Fruit fly (Drosophila melanogaster) whole organism, embryonic: ENCODE measurements around the gene CG33723.

Source experiments
- Antp ChIP-seq: fragments of 200-800 bp; sonication (Bioruptor generic); optimal IDR thresholded peaks from 3 replicates; lab custom pipeline; 2016; ENCODE audit warnings: missing biosample characterization, missing genetic modification characterization
- BtbVII ChIP-seq: fragments of 200-800 bp; sonication (Bioruptor generic); optimal IDR thresholded peaks from 3 replicates; lab custom pipeline; 2017; ENCODE audit warnings: missing biosample characterization, mild to moderate bottlenecking, missing genetic modification characterization
- CG11398 ChIP-seq: fragments of 200-800 bp; sonication (Bioruptor generic); optimal IDR thresholded peaks from 2 replicates; lab custom pipeline; 2016; ENCODE audit warnings: missing biosample characterization, missing genetic modification characterization
- CG17612 ChIP-seq: fragments of 200-800 bp; sonication (Bioruptor generic); IDR thresholded peaks from 2 replicates; pipeline ENCODE4 v1.3.6; 2022; ENCODE audit warnings: missing biosample characterization, missing genetic modification characterization
- CG18476 ChIP-seq: fragments of 200-800 bp; sonication (Bioruptor generic); optimal IDR thresholded peaks from 2 replicates; lab custom pipeline; 2016; ENCODE audit warnings: missing biosample characterization, mild to moderate bottlenecking, missing genetic modification characterization
- CG18599 ChIP-seq: fragments of 200-800 bp; sonication (Bioruptor generic); optimal IDR thresholded peaks from 3 replicates; lab custom pipeline; 2017; ENCODE audit warnings: missing biosample characterization, missing genetic modification characterization, mild to moderate bottlenecking, moderate library complexity, missing genetic modification reagents
- CG2120 ChIP-seq: fragments of 200-800 bp; sonication (Bioruptor generic); optimal IDR thresholded peaks from 3 replicates; lab custom pipeline; 2016; ENCODE audit warnings: missing biosample characterization, missing genetic modification characterization
- CG2199 ChIP-seq: fragments of 200-800 bp; sonication (Bioruptor generic); IDR thresholded peaks from 3 replicates; pipeline ENCODE4 v1.3.6; 2022; ENCODE audit warnings: missing biosample characterization, missing genetic modification characterization
- CG31388 ChIP-seq: fragments of 200-800 bp; sonication (Bioruptor generic); optimal IDR thresholded peaks from 2 replicates; lab custom pipeline; 2016; ENCODE audit warnings: missing biosample characterization, missing genetic modification characterization
- CG33213 ChIP-seq: fragments of 200-800 bp; sonication (Bioruptor generic); optimal IDR thresholded peaks from 3 replicates; lab custom pipeline; 2016; ENCODE audit warnings: missing biosample characterization, missing genetic modification characterization
- CG6175 ChIP-seq: fragments of 200-800 bp; sonication (Bioruptor generic); IDR thresholded peaks from 3 replicates; pipeline ENCODE4 v1.3.6; 2022; ENCODE audit warnings: missing biosample characterization, missing genetic modification characterization
- CG6654 ChIP-seq: fragments of 200-800 bp; sonication (Bioruptor generic); optimal IDR thresholded peaks from 2 replicates; lab custom pipeline; 2017; ENCODE audit warnings: missing biosample characterization, mild to moderate bottlenecking, missing genetic modification characterization
- CG6791 ChIP-seq: fragments of 200-800 bp; sonication (Bioruptor generic); IDR thresholded peaks from 3 replicates; pipeline ENCODE4 v1.3.6; 2022; ENCODE audit warnings: missing biosample characterization, missing genetic modification characterization; ENCODE audit not compliant: partially characterized antibody
- CG7928 ChIP-seq: fragments of 200-800 bp; sonication (Bioruptor generic); optimal IDR thresholded peaks from 2 replicates; lab custom pipeline; 2017; ENCODE audit warnings: missing biosample characterization, mild to moderate bottlenecking, missing genetic modification characterization
- CG9727 ChIP-seq: fragments of 200-800 bp; sonication (Bioruptor generic); optimal IDR thresholded peaks from 3 replicates; lab custom pipeline; 2017; ENCODE audit warnings: missing biosample characterization, mild to moderate bottlenecking, missing genetic modification characterization
- CG9817 ChIP-seq: fragments of 200-800 bp; sonication (Bioruptor generic); optimal IDR thresholded peaks from 2 replicates; lab custom pipeline; 2018; ENCODE audit warnings: missing biosample characterization, mild to moderate bottlenecking, missing genetic modification characterization, moderate library complexity
- Chrac-16 ChIP-seq: fragments of 200-800 bp; sonication (Bioruptor generic); optimal IDR thresholded peaks from 3 replicates; lab custom pipeline; 2016; ENCODE audit warnings: missing biosample characterization, missing genetic modification characterization
- ERR ChIP-seq: fragments of 200-800 bp; sonication (Bioruptor generic); optimal IDR thresholded peaks from 2 replicates; lab custom pipeline; 2016; ENCODE audit warnings: missing biosample characterization, missing genetic modification characterization
- Fer2 ChIP-seq: fragments of 200-800 bp; sonication (Bioruptor generic); optimal IDR thresholded peaks from 2 replicates; lab custom pipeline; 2018; ENCODE audit warnings: missing biosample characterization, mild to moderate bottlenecking, missing genetic modification characterization, moderate library complexity
- Hr78 ChIP-seq, 2 experiments: fragments of 200-800 bp in 1 of 2; fragments of >200 bp in 1 of 2; sonication (Bioruptor generic) in 1 of 2; optimal IDR thresholded peaks; 2 replicates each; lab custom pipeline; 2017 to 2019; ENCODE audit warnings: missing biosample characterization in 2 of 2, missing genetic modification characterization in 2 of 2, mild to moderate bottlenecking in 1 of 2, moderate library complexity in 1 of 2
- Lpt ChIP-seq: fragments of >200 bp; optimal IDR thresholded peaks from 2 replicates; lab custom pipeline; 2018; ENCODE audit warnings: missing biosample characterization, missing genetic modification characterization
- Meics ChIP-seq: fragments of 200-800 bp; sonication (Bioruptor generic); optimal IDR thresholded peaks from 2 replicates; lab custom pipeline; 2017; ENCODE audit warnings: missing biosample characterization, mild to moderate bottlenecking, missing genetic modification characterization
- Mes4 ChIP-seq: fragments of 200-800 bp; sonication (Bioruptor generic); optimal IDR thresholded peaks from 2 replicates; lab custom pipeline; 2016; ENCODE audit warnings: missing biosample characterization, missing genetic modification characterization
- Mrtf ChIP-seq: fragments of 200-800 bp; sonication (Bioruptor generic); IDR thresholded peaks from 3 replicates; pipeline ENCODE4 v1.3.6; 2022; ENCODE audit warnings: missing biosample characterization, missing genetic modification characterization
- NfI ChIP-seq: fragments of 200-800 bp; sonication (Bioruptor generic); optimal IDR thresholded peaks from 3 replicates; lab custom pipeline; 2018; ENCODE audit warnings: missing biosample characterization, mild to moderate bottlenecking, missing genetic modification characterization, moderate library complexity
- Optix ChIP-seq: fragments of 200-800 bp; sonication (Bioruptor generic); IDR thresholded peaks from 3 replicates; pipeline ENCODE4 v1.3.6; 2022; ENCODE audit warnings: missing biosample characterization, missing genetic modification characterization
- PHDP ChIP-seq: fragments of 200-800 bp; sonication (Bioruptor generic); optimal IDR thresholded peaks from 3 replicates; lab custom pipeline; 2018; ENCODE audit warnings: missing biosample characterization, mild to moderate bottlenecking, missing genetic modification characterization, moderate library complexity
- Stat92E ChIP-seq, 3 experiments: fragments of >200 bp in 2 of 3; fragments of 200-800 bp in 1 of 3; sonication (Bioruptor generic) in 1 of 3; optimal IDR thresholded peaks; 2 replicates each; lab custom pipeline; 2017 to 2019; ENCODE audit warnings: missing biosample characterization in 3 of 3, missing genetic modification characterization in 3 of 3, mild to moderate bottlenecking in 1 of 3, moderate library complexity in 1 of 3
- TFAM ChIP-seq: fragments of 200-800 bp; sonication (Bioruptor generic); optimal IDR thresholded peaks from 2 replicates; lab custom pipeline; 2017; ENCODE audit warnings: missing biosample characterization, missing genetic modification characterization, inconsistent platforms
- YL-1 ChIP-seq: fragments of 200-800 bp; sonication (Bioruptor generic); optimal IDR thresholded peaks from 3 replicates; lab custom pipeline; 2017; ENCODE audit warnings: missing biosample characterization, mild to moderate bottlenecking, missing genetic modification characterization
- btn ChIP-seq: fragments of 200-800 bp; sonication (Bioruptor generic); optimal IDR thresholded peaks from 2 replicates; lab custom pipeline; 2016; ENCODE audit warnings: missing biosample characterization, missing genetic modification characterization
- dmrt99B ChIP-seq: fragments of 200-800 bp; sonication (Bioruptor generic); optimal IDR thresholded peaks from 2 replicates; lab custom pipeline; 2018; ENCODE audit warnings: missing biosample characterization, mild to moderate bottlenecking, missing genetic modification characterization, moderate library complexity
- ftz-f1 ChIP-seq: fragments of 200-800 bp; sonication (Bioruptor generic); optimal IDR thresholded peaks from 2 replicates; lab custom pipeline; 2016; ENCODE audit warnings: missing biosample characterization, missing genetic modification characterization
- grn ChIP-seq: fragments of 200-800 bp; sonication (Bioruptor generic); optimal IDR thresholded peaks from 3 replicates; lab custom pipeline; 2017; ENCODE audit warnings: missing biosample characterization, missing genetic modification characterization
- h ChIP-seq: fragments of >200 bp; optimal IDR thresholded peaks from 2 replicates; lab custom pipeline; 2017
- hb ChIP-seq: fragments of 200-800 bp; sonication (Bioruptor generic); IDR thresholded peaks from 3 replicates; pipeline ENCODE4 v1.3.6; 2022; ENCODE audit warnings: missing biosample characterization, missing genetic modification characterization; ENCODE audit not compliant: partially characterized antibody
- jumu ChIP-seq: fragments of 200-800 bp; sonication (Bioruptor generic); optimal IDR thresholded peaks from 3 replicates; lab custom pipeline; 2016; ENCODE audit warnings: missing biosample characterization, missing genetic modification characterization
- pb ChIP-seq: fragments of 200-800 bp; sonication (Bioruptor generic); optimal IDR thresholded peaks from 3 replicates; lab custom pipeline; 2016; ENCODE audit warnings: missing biosample characterization, missing genetic modification characterization
- rib ChIP-seq: fragments of 200-800 bp; sonication (Bioruptor generic); IDR thresholded peaks from 2 replicates; pipeline ENCODE4 v1.3.6; 2022; ENCODE audit warnings: missing biosample characterization, missing genetic modification characterization
- row ChIP-seq: fragments of 200-800 bp; sonication (Bioruptor generic); IDR thresholded peaks from 3 replicates; pipeline ENCODE4 v1.3.6; 2022; ENCODE audit warnings: missing biosample characterization, missing genetic modification characterization
- sens-2 ChIP-seq: fragments of 200-800 bp; sonication (Bioruptor generic); IDR thresholded peaks from 2 replicates; pipeline ENCODE4 v1.3.6; 2022; ENCODE audit warnings: missing biosample characterization, missing genetic modification characterization
- seq ChIP-seq: fragments of 200-800 bp; sonication (Bioruptor generic); IDR thresholded peaks from 2 replicates; pipeline ENCODE4 v1.3.6; 2022; ENCODE audit warnings: missing biosample characterization, missing genetic modification characterization
- sima ChIP-seq: fragments of 200-800 bp; sonication (Bioruptor generic); optimal IDR thresholded peaks from 2 replicates; lab custom pipeline; 2016; ENCODE audit warnings: missing biosample characterization, missing genetic modification characterization
- ssp ChIP-seq: fragments of 200-800 bp; sonication (Bioruptor generic); IDR thresholded peaks from 2 replicates; pipeline ENCODE4 v1.3.6; 2022; ENCODE audit warnings: missing biosample characterization, missing genetic modification characterization
- stc ChIP-seq: fragments of 200-800 bp; sonication (Bioruptor generic); IDR thresholded peaks from 2 replicates; pipeline ENCODE4 v1.3.6; 2022; ENCODE audit warnings: missing biosample characterization, missing genetic modification characterization
- tll ChIP-seq, 2 experiments: fragments of 200-800 bp in 1 of 2; fragments of >200 bp in 1 of 2; sonication (Bioruptor generic) in 1 of 2; optimal IDR thresholded peaks; 2 replicates each; lab custom pipeline; 2017 to 2019; ENCODE audit warnings: missing biosample characterization in 2 of 2, missing genetic modification characterization in 2 of 2, mild to moderate bottlenecking in 1 of 2, moderate library complexity in 1 of 2
- twi ChIP-seq: fragments of 200-800 bp; optimal IDR thresholded peaks from 2 replicates; lab custom pipeline; 2019; ENCODE audit warnings: missing biosample characterization, mild to moderate bottlenecking, missing genetic modification characterization, moderate library complexity
- usp ChIP-seq: fragments of >200 bp; optimal IDR thresholded peaks from 2 replicates; lab custom pipeline; 2017; ENCODE audit warnings: missing biosample characterization, missing genetic modification characterization
- wek ChIP-seq: fragments of 200-800 bp; sonication (Bioruptor generic); optimal IDR thresholded peaks from 3 replicates; lab custom pipeline; 2018; ENCODE audit warnings: missing biosample characterization, mild to moderate bottlenecking, missing genetic modification characterization, moderate library complexity

The CG33723 gene

dm6 chr2L:9449257-9449972 is 8.9 kb upstream of the CG33723 start (continued):
- TF ChIP-seq ssp (GFP tag; lab: Robert Waterston, UW) (peak; percentile 91), grn (peak; percentile 23), dmrt99B (tag; lab: Kevin White, UChicago) (peak; percentile 98), row (GFP tag; lab: Robert Waterston, UW) (peak; percentile 99), twi (peak; percentile 95), sima (GFP tag; lab: Kevin White, UChicago) (peak; percentile 71), CG31388 (peak; percentile 75), TFAM (peak; percentile 76), h (lab: Kevin White, UChicago) (no peak), CG18476 (GFP tag; lab: Kevin White, UChicago) (peak; percentile 83), CG6175 (GFP tag; lab: Robert Waterston, UW) (peak; percentile 88), wek (GFP tag; lab: Kevin White, UChicago) (peak; percentile 43), CG9817 (tag; lab: Kevin White, UChicago) (peak; percentile 92), Mrtf (GFP tag; lab: Robert Waterston, UW) (peak; percentile 95), usp (GFP tag; lab: Kevin White, UChicago) (no peak), CG2120 (peak; percentile 88), NfI (GFP tag; lab: Kevin White, UChicago) (peak; percentile 97), BtbVII (GFP tag; lab: Kevin White, UChicago) (peak; percentile 93), sens-2 (GFP tag; lab: Robert Waterston, UW) (peak; percentile 90), ftz-f1 (GFP tag; lab: Kevin White, UChicago) (peak; percentile 5), CG6654 (GFP tag; lab: Kevin White, UChicago) (peak; percentile 85), Antp (GFP tag; lab: Kevin White, UChicago) (peak; percentile 82), hb (GFP tag; lab: Robert Waterston, UW) (no peak), YL-1 (GFP tag; lab: Kevin White, UChicago) (peak; percentile 94), CG2199 (GFP tag; lab: Robert Waterston, UW) (peak; percentile 82; the same call in 2 of the 3 replicates), stc (GFP tag; lab: Robert Waterston, UW) (peak; percentile 93), Lpt (GFP tag; lab: Kevin White, UChicago) (no peak), CG18599 (GFP tag; lab: Kevin White, UChicago) (peak; percentile 96), Meics (GFP tag; lab: Kevin White, UChicago) (peak; percentile 93), CG17612 (peak; percentile 75; the same call in 1 of the 2 replicates), tll (GFP tag; optimal IDR thresholded peaks at IDR 0.05; lab: Kevin White, UChicago) (peak; percentile 53 to 77), Optix (GFP tag; lab: Robert Waterston, UW) (peak; percentile 95), Chrac-16 (peak; percentile 95), CG11398 (GFP tag; lab: Kevin White, UChicago) (peak; percentile 34), PHDP (tag; lab: Kevin White, UChicago) (peak; percentile 93), ERR (peak; percentile 45), Hr78 (GFP tag; optimal IDR thresholded peaks at IDR 0.05; lab: Kevin White, UChicago) (peak in 1 of 2 experiments; percentile 59), Stat92E (GFP tag; optimal IDR thresholded peaks at IDR 0.05; lab: Kevin White, UChicago) (peak in 1 of 3 experiments; percentile 86), pb (peak; percentile 69), Mes4 (GFP tag; lab: Kevin White, UChicago) (peak; percentile 47), btn (GFP tag; lab: Kevin White, UChicago) (peak; percentile 26), CG7928 (GFP tag; lab: Kevin White, UChicago) (peak; percentile 67), rib (GFP tag; lab: Robert Waterston, UW) (peak; percentile 85), CG33213 (GFP tag; lab: Kevin White, UChicago) (peak; percentile 24), CG9727 (peak; percentile 98), jumu (GFP tag; lab: Kevin White, UChicago) (no peak), CG6791 (GFP tag; lab: Robert Waterston, UW) (peak; percentile 54; the same call in 1 of the 3 replicates), seq (peak; percentile 97), Fer2 (tag; lab: Kevin White, UChicago) (peak; percentile 89)
